Worm (Caenorhabditis elegans): ENCODE measurements around the gene F08D12.3.

The F08D12.3 gene

ce11 chrII:2736938-2737337 is 42.4 kb upstream of the F08D12.3 start:
- TF ChIP-seq egrh-3 (GFP tag; IDR thresholded peaks at IDR 0.05): peak; percentile 50
- no peak for TF ChIP-seq hrde-1 (tag; optimal IDR thresholded peaks at IDR 0.05; ENCODE audit: borderline replicate concordance)
- no peak for TF ChIP-seq zim-3 (tag; optimal IDR thresholded peaks at IDR 0.05)
- no peak for TF ChIP-seq snpc-4 (GFP tag; optimal IDR thresholded peaks at IDR 0.05)
- TF ChIP-seq snpc-4 (tag; optimal IDR thresholded peaks at IDR 0.05): peak in 2 of 4 experiments; percentile 30 to 66
- 0 out of 2 replicates have a peak, but pooled peaks have one; percentile 22 for TF ChIP-seq D2030.7 (GFP tag; IDR thresholded peaks at IDR 0.05)
- no peak for TF ChIP-seq madf-6 (GFP tag; IDR thresholded peaks at IDR 0.05)
- TF ChIP-seq zfh-2 (GFP tag; conservative IDR thresholded peaks at IDR 0.05): peak; percentile 70
- peak; percentile 14 for TF ChIP-seq sptf-2 (GFP tag; optimal IDR thresholded peaks at IDR 0.05)
- no peak for TF ChIP-seq tbp1 (GFP tag; optimal IDR thresholded peaks at IDR 0.05)

ce11 chrII:2739619-2740018 is 39.7 kb upstream of the F08D12.3 start, which contains the start of gene T05A8.6:
T05A8.6 (minus strand) TSS chrII:2739719.
- TF ChIP-seq zfh-2 (GFP tag; conservative IDR thresholded peaks at IDR 0.05) (no peak), B0261.1 (tag; optimal IDR thresholded peaks at IDR 0.05) (no peak), B0336.3 (GFP tag; IDR thresholded peaks at IDR 0.05) (no peak), Y56A3A.18 (GFP tag; IDR thresholded peaks at IDR 0.05) (no peak), ceh-40 (GFP tag; IDR thresholded peaks at IDR 0.05) (no peak), unc-130 (GFP tag; optimal IDR thresholded peaks at IDR 0.05) (no peak), F10E7.11 (tag; optimal IDR thresholded peaks at IDR 0.05) (no peak), nhr-179 (tag; optimal IDR thresholded peaks at IDR 0.05) (no peak), K12H6.12 (tag; optimal IDR thresholded peaks at IDR 0.05) (no peak)

- TF ChIP-seq ekl-4 (GFP tag; IDR thresholded peaks at IDR 0.05) (no peak), zfh-2 (GFP tag; conservative IDR thresholded peaks at IDR 0.05) (peak; percentile 89), F37B4.10 (GFP tag; IDR thresholded peaks at IDR 0.05) (0 out of 2 replicates have a peak, but pooled peaks have one; percentile 4), madf-6 (GFP tag; IDR thresholded peaks at IDR 0.05) (no peak), F57C9.4 (tag; optimal IDR thresholded peaks at IDR 0.05) (no peak), snpc-1.3 (tag; optimal IDR thresholded peaks at IDR 0.05; ENCODE audit: insufficient read depth) (no peak), lin-35 (GFP tag; optimal IDR thresholded peaks at IDR 0.05) (no peak), athp-1 (tag; optimal IDR thresholded peaks at IDR 0.05) (no peak), K12H6.12 (tag; optimal IDR thresholded peaks at IDR 0.05) (no peak), egrh-3 (GFP tag; IDR thresholded peaks at IDR 0.05) (peak; percentile 91), ztf-22 (GFP tag; optimal IDR thresholded peaks at IDR 0.05) (no peak), dox-1 (GFP tag; IDR thresholded peaks at IDR 0.05) (0 out of 2 replicates have a peak, but pooled peaks have one; percentile 9), nhr-27 (tag; optimal IDR thresholded peaks at IDR 0.05) (no peak), lsl-1 (GFP tag; optimal IDR thresholded peaks at IDR 0.05) (no peak), let-526 (GFP tag; IDR thresholded peaks at IDR 0.05) (no peak), ztf-18 (tag; optimal IDR thresholded peaks at IDR 0.05) (no peak), F39B2.1 (GFP tag; IDR thresholded peaks at IDR 0.05) (no peak), F57A8.1 (GFP tag; optimal IDR thresholded peaks at IDR 0.05) (peak; percentile 29), lir-1 (GFP tag; conservative IDR thresholded peaks at IDR 0.05) (no peak), madf-10 (tag; optimal IDR thresholded peaks at IDR 0.05) (no peak), lin-26 (GFP tag; IDR thresholded peaks at IDR 0.05) (no peak), F52B5.7 (tag; optimal IDR thresholded peaks at IDR 0.05) (peak; percentile 52), hmg-1.2 (GFP tag; IDR thresholded peaks at IDR 0.05) (no peak), repo-1 (tag; optimal IDR thresholded peaks at IDR 0.05) (no peak)
Observed at ce11 chrII:2741405-2741804, 37.9 kb upstream of the F08D12.3 start.

Measured in whole organism, young adult.